Fruit fly (Drosophila melanogaster) whole organism, prepupa: ENCODE measurements around the gene Syx4.

Source experiments
- CG8632 ChIP-seq: fragments of 200-800 bp; sonication (Bioruptor generic); optimal IDR thresholded peaks from 3 replicates; lab custom pipeline; 2016; ENCODE audit warnings: missing biosample characterization, missing genetic modification characterization
- esn ChIP-seq: fragments of 200-800 bp; sonication (Bioruptor generic); optimal IDR thresholded peaks from 2 replicates; lab custom pipeline; 2016; ENCODE audit warnings: missing biosample characterization, mild to moderate bottlenecking, missing genetic modification characterization, moderate library complexity
- fd85E ChIP-seq: fragments of 200-800 bp; sonication (Bioruptor generic); optimal IDR thresholded peaks from 3 replicates; lab custom pipeline; 2016; ENCODE audit warnings: missing biosample characterization, missing genetic modification characterization

dm6 chrX:2740084-2740483 lies 3.8 kb downstream of the Syx4 start, which contains the start of gene kirre:
- TF ChIP-seq esn, result no peak
- no peak for TF ChIP-seq CG8632 (GFP tag; lab: Kevin White, UChicago)
- no peak for TF ChIP-seq fd85E (GFP tag; lab: Kevin White, UChicago)
